Fruit fly (Drosophila melanogaster): ENCODE measurements around the gene CG2924.

The CG2924 gene

dm6 chrX:2306307-2306706 is 35.7 kb upstream of the CG2924 start (continued):
- TF ChIP-seq CG2712 (tag; optimal IDR thresholded peaks at IDR 0.05) (peak; percentile 70), Hey (tag; optimal IDR thresholded peaks at IDR 0.05) (no peak), CG17912 (GFP tag; optimal IDR thresholded peaks at IDR 0.05) (no peak), CG7271 (tag; optimal IDR thresholded peaks at IDR 0.05) (no peak), p53 (GFP tag; optimal IDR thresholded peaks at IDR 0.05) (no peak), eyg (GFP tag; optimal IDR thresholded peaks at IDR 0.05) (peak; percentile 31), HLH3B (GFP tag; IDR thresholded peaks at IDR 0.05) (peak; percentile 59), ham (GFP tag; IDR thresholded peaks at IDR 0.05) (no peak), tll (GFP tag; optimal IDR thresholded peaks at IDR 0.05) (no peak), CG4617 (GFP tag; optimal IDR thresholded peaks at IDR 0.05; ENCODE audit: borderline replicate concordance) (no peak), yki (optimal IDR thresholded peaks at IDR 0.05) (no peak), pb (GFP tag; optimal IDR thresholded peaks at IDR 0.05) (peak; percentile 50), CG8765 (GFP tag; IDR thresholded peaks at IDR 0.05) (no peak), NC2β (GFP tag; optimal IDR thresholded peaks at IDR 0.05) (no peak), CG7745 (tag; optimal IDR thresholded peaks at IDR 0.05) (no peak), CG6175 (GFP tag; IDR thresholded peaks at IDR 0.05) (no peak; the same call in 2 of the 3 replicates), Gsc (GFP tag; IDR thresholded peaks at IDR 0.05) (0 out of 2 replicates have a peak, but pooled peaks have one; percentile 10), zen (tag; optimal IDR thresholded peaks at IDR 0.05) (peak; percentile 33), Spps (tag; optimal IDR thresholded peaks at IDR 0.05) (no peak), pum (GFP tag; optimal IDR thresholded peaks at IDR 0.05) (peak; percentile 23), Dip3 (GFP tag; optimal IDR thresholded peaks at IDR 0.05) (peak; percentile 40), CG4404 (GFP tag; IDR thresholded peaks at IDR 0.05) (peak; percentile 28; the same call in 1 of the 2 replicates), Dbx (GFP tag; IDR thresholded peaks at IDR 0.05) (no peak), CG7786 (GFP tag; optimal IDR thresholded peaks at IDR 0.05) (peak; percentile 37), CG8388 (GFP tag; optimal IDR thresholded peaks at IDR 0.05) (peak; percentile 38), CG16815 (GFP tag; optimal IDR thresholded peaks at IDR 0.05) (no peak), lola (GFP tag; optimal IDR thresholded peaks at IDR 0.05) (no peak), CG1024 (GFP tag; IDR thresholded peaks at IDR 0.05) (no peak), CG9932 (GFP tag; IDR thresholded peaks at IDR 0.05) (no peak), Usf (GFP tag; optimal IDR thresholded peaks at IDR 0.05) (no peak), crol (GFP tag; IDR thresholded peaks at IDR 0.05) (no peak), ftz-f1 (GFP tag; optimal IDR thresholded peaks at IDR 0.05) (no peak), CG17359 (tag; optimal IDR thresholded peaks at IDR 0.05) (peak; percentile 70), CG5245 (GFP tag; optimal IDR thresholded peaks at IDR 0.05) (no peak), CG11696 (GFP tag; IDR thresholded peaks at IDR 0.05) (peak; percentile 90), ap (GFP tag; IDR thresholded peaks at IDR 0.05) (peak; percentile 28; the same call in 1 of the 2 replicates), CG14441 (GFP tag; IDR thresholded peaks at IDR 0.05) (peak; percentile 74), C15 (GFP tag; IDR thresholded peaks at IDR 0.05) (no peak), dimm (GFP tag; IDR thresholded peaks at IDR 0.05) (no peak), CG10209 (GFP tag; optimal IDR thresholded peaks at IDR 0.05) (peak; percentile 64), CG4730 (GFP tag; IDR thresholded peaks at IDR 0.05) (peak; percentile 56), CG8089 (GFP tag; optimal IDR thresholded peaks at IDR 0.05) (peak; percentile 14), Mes4 (GFP tag; optimal IDR thresholded peaks at IDR 0.05) (peak; percentile 36), cato (GFP tag; optimal IDR thresholded peaks at IDR 0.05; ENCODE audit: borderline replicate concordance) (no peak), CG18599 (GFP tag; optimal IDR thresholded peaks at IDR 0.05) (peak; percentile 72), CG11085 (GFP tag; IDR thresholded peaks at IDR 0.05) (no peak), CoRest (tag; optimal IDR thresholded peaks at IDR 0.05) (peak; percentile 60), CG17186 (GFP tag; optimal IDR thresholded peaks at IDR 0.05) (no peak), CG2120 (GFP tag; optimal IDR thresholded peaks at IDR 0.05) (peak; percentile 45), lab (GFP tag; optimal IDR thresholded peaks at IDR 0.05) (peak; percentile 68), Atf3 (GFP tag; optimal IDR thresholded peaks at IDR 0.05) (no peak), dmrt99B (tag; optimal IDR thresholded peaks at IDR 0.05) (peak; percentile 88)

Measured in whole organism, embryonic.